Worm (Caenorhabditis elegans): ENCODE measurements around the gene C07A12.2.
A peak's percentile ranks its signal among the peaks of the same experiment; 100 is the strongest.

ce11 chrX:4498078-4498477, 46.6 kb upstream of the C07A12.2 start:
- peak in 1 of 6 experiments; percentile 19 for TF ChIP-seq elt-3 (tag; optimal IDR thresholded peaks at IDR 0.05)
- TF ChIP-seq vab-15 (tag; optimal IDR thresholded peaks at IDR 0.05) = no peak
- no peak for TF ChIP-seq nhr-12 (tag; optimal IDR thresholded peaks at IDR 0.05)
- TF ChIP-seq mef-2 (tag; optimal IDR thresholded peaks at IDR 0.05) = no peak
- peak; percentile 43 for TF ChIP-seq nhr-90 (tag; optimal IDR thresholded peaks at IDR 0.05; ENCODE audit: poor library complexity)
- no peak for TF ChIP-seq ceh-82 (tag; optimal IDR thresholded peaks at IDR 0.05)
- no peak for TF ChIP-seq fkh-4 (tag; optimal IDR thresholded peaks at IDR 0.05; ENCODE audit: borderline replicate concordance)
- no peak for TF ChIP-seq C16A3.4 (tag; optimal IDR thresholded peaks at IDR 0.05)
